Fruit fly (Drosophila melanogaster) whole organism, embryonic: ENCODE measurements around the gene Sce.

Experiments
- CG10267 ChIP-seq: fragments of 200-800 bp; sonication (Bioruptor generic); optimal IDR thresholded peaks from 2 replicates; lab custom pipeline; 2018; ENCODE audit warnings: missing biosample characterization, mild to moderate bottlenecking, missing genetic modification characterization, moderate library complexity
- CG10274 ChIP-seq: fragments of 200-800 bp; sonication (Bioruptor generic); optimal IDR thresholded peaks from 3 replicates; lab custom pipeline; 2017; ENCODE audit warnings: missing biosample characterization, mild to moderate bottlenecking, missing genetic modification characterization
- CG10979 ChIP-seq: fragments of 200-800 bp; sonication (Bioruptor generic); optimal IDR thresholded peaks from 2 replicates; lab custom pipeline; 2018; ENCODE audit warnings: missing biosample characterization, mild to moderate bottlenecking, missing genetic modification characterization, moderate library complexity
- CG11504 ChIP-seq: fragments of 200-800 bp; sonication (Bioruptor generic); optimal IDR thresholded peaks from 3 replicates; lab custom pipeline; 2019; ENCODE audit warnings: missing biosample characterization, mild to moderate bottlenecking, missing genetic modification characterization, moderate library complexity
- CG12104 ChIP-seq: fragments of 200-800 bp; sonication (Bioruptor generic); optimal IDR thresholded peaks from 3 replicates; lab custom pipeline; 2016; ENCODE audit warnings: missing biosample characterization, missing genetic modification characterization
- CG13287 ChIP-seq: fragments of 200-800 bp; sonication (Bioruptor generic); IDR thresholded peaks from 2 replicates; pipeline ENCODE4 v1.3.6; 2022; ENCODE audit warnings: missing biosample characterization, missing genetic modification characterization; ENCODE audit not compliant: partially characterized antibody
- CG14667 ChIP-seq: fragments of 200-800 bp; sonication (Bioruptor generic); IDR thresholded peaks from 2 replicates; pipeline ENCODE4 v1.3.6; 2022; ENCODE audit warnings: missing biosample characterization, missing genetic modification characterization
- CG16813 ChIP-seq: fragments of 200-800 bp; sonication (Bioruptor generic); IDR thresholded peaks from 3 replicates; pipeline ENCODE4 v1.3.6; 2022; ENCODE audit warnings: missing biosample characterization, missing genetic modification characterization; ENCODE audit not compliant: partially characterized antibody
- CG17612 ChIP-seq: fragments of 200-800 bp; sonication (Bioruptor generic); IDR thresholded peaks from 2 replicates; pipeline ENCODE4 v1.3.6; 2022; ENCODE audit warnings: missing biosample characterization, missing genetic modification characterization
- CG18476 ChIP-seq: fragments of 200-800 bp; sonication (Bioruptor generic); optimal IDR thresholded peaks from 2 replicates; lab custom pipeline; 2016; ENCODE audit warnings: missing biosample characterization, mild to moderate bottlenecking, missing genetic modification characterization
- CG18764 ChIP-seq: fragments of 200-800 bp; sonication (Bioruptor generic); optimal IDR thresholded peaks from 3 replicates; lab custom pipeline; 2016; ENCODE audit warnings: missing biosample characterization, missing genetic modification characterization
- CG2116 ChIP-seq: fragments of 200-800 bp; sonication (Bioruptor generic); optimal IDR thresholded peaks from 3 replicates; lab custom pipeline; 2018; ENCODE audit warnings: missing biosample characterization, mild to moderate bottlenecking, missing genetic modification characterization
- CG2120 ChIP-seq: fragments of 200-800 bp; sonication (Bioruptor generic); optimal IDR thresholded peaks from 3 replicates; lab custom pipeline; 2016; ENCODE audit warnings: missing biosample characterization, missing genetic modification characterization
- CG2129 ChIP-seq: fragments of 200-800 bp; sonication (Bioruptor generic); IDR thresholded peaks from 2 replicates; pipeline ENCODE4 v1.3.6; 2022; ENCODE audit warnings: missing biosample characterization, missing genetic modification characterization; ENCODE audit not compliant: partially characterized antibody
- CG30020 ChIP-seq: fragments of 200-800 bp; optimal IDR thresholded peaks from 2 replicates; lab custom pipeline; 2019; ENCODE audit warnings: missing biosample characterization, mild to moderate bottlenecking, missing genetic modification characterization, moderate library complexity
- CG30431 ChIP-seq: fragments of 200-800 bp; sonication (Bioruptor generic); optimal IDR thresholded peaks from 2 replicates; lab custom pipeline; 2017; ENCODE audit warnings: missing biosample characterization, missing genetic modification characterization
- CG3726 ChIP-seq: fragments of 200-800 bp; sonication (Bioruptor generic); IDR thresholded peaks from 3 replicates; pipeline ENCODE4, ENCODE4 v1.3.6; 2022; ENCODE audit warnings: missing biosample characterization, missing genetic modification characterization
- CG3847 ChIP-seq: fragments of 200-800 bp; sonication (Bioruptor generic); IDR thresholded peaks from 2 replicates; pipeline ENCODE4 v1.3.6; 2022; ENCODE audit warnings: missing biosample characterization, missing genetic modification characterization
- CG4360 ChIP-seq: fragments of 200-800 bp; sonication (Bioruptor generic); IDR thresholded peaks from 2 replicates; pipeline ENCODE4 v1.3.6; 2022; ENCODE audit warnings: missing biosample characterization, missing genetic modification characterization
- CG5953 ChIP-seq: fragments of 200-800 bp; sonication (Bioruptor generic); IDR thresholded peaks from 2 replicates; pipeline ENCODE4 v1.3.6; 2022; ENCODE audit warnings: missing biosample characterization, missing genetic modification characterization
- CG7357 ChIP-seq: fragments of 200-800 bp; sonication (Bioruptor generic); IDR thresholded peaks from 3 replicates; pipeline ENCODE4 v1.3.6; 2022; ENCODE audit warnings: missing biosample characterization, missing genetic modification characterization
- CG7928 ChIP-seq: fragments of 200-800 bp; sonication (Bioruptor generic); optimal IDR thresholded peaks from 2 replicates; lab custom pipeline; 2017; ENCODE audit warnings: missing biosample characterization, mild to moderate bottlenecking, missing genetic modification characterization
- CG8359 ChIP-seq: fragments of 200-800 bp; sonication (Bioruptor generic); optimal IDR thresholded peaks from 2 replicates; lab custom pipeline; 2017; ENCODE audit warnings: missing biosample characterization, mild to moderate bottlenecking, missing genetic modification characterization, borderline replicate concordance
- CG9817 ChIP-seq: fragments of 200-800 bp; sonication (Bioruptor generic); optimal IDR thresholded peaks from 2 replicates; lab custom pipeline; 2018; ENCODE audit warnings: missing biosample characterization, mild to moderate bottlenecking, missing genetic modification characterization, moderate library complexity
- CG9876 ChIP-seq: fragments of 200-800 bp; sonication (Bioruptor generic); optimal IDR thresholded peaks from 2 replicates; lab custom pipeline; 2016; ENCODE audit warnings: missing biosample characterization, missing genetic modification characterization
- CrebB ChIP-seq: fragments of 200-800 bp; sonication (Bioruptor generic); optimal IDR thresholded peaks from 3 replicates; lab custom pipeline; 2018; ENCODE audit warnings: missing biosample characterization, mild to moderate bottlenecking, missing genetic modification characterization
- Dip3 ChIP-seq: fragments of 200-800 bp; sonication (Bioruptor generic); optimal IDR thresholded peaks from 3 replicates; lab custom pipeline; 2016; ENCODE audit warnings: missing biosample characterization, missing genetic modification characterization
- Drgx ChIP-seq: fragments of 200-800 bp; sonication (Bioruptor generic); IDR thresholded peaks from 2 replicates; pipeline ENCODE4 v1.3.6; 2022; ENCODE audit warnings: missing biosample characterization, missing genetic modification characterization
- HLH3B ChIP-seq: fragments of 200-800 bp; sonication (Bioruptor generic); IDR thresholded peaks from 2 replicates; pipeline ENCODE4 v1.3.6; 2022; ENCODE audit warnings: missing biosample characterization, missing genetic modification characterization
- HLH54F ChIP-seq: fragments of 200-800 bp; sonication (Bioruptor generic); optimal IDR thresholded peaks from 3 replicates; lab custom pipeline; 2016; ENCODE audit warnings: missing biosample characterization, missing genetic modification characterization
- Mad ChIP-seq: fragments of 200-800 bp; sonication (Bioruptor generic); optimal IDR thresholded peaks from 2 replicates; lab custom pipeline; 2016; ENCODE audit warnings: missing biosample characterization, missing genetic modification characterization
- Mrtf ChIP-seq: fragments of 200-800 bp; sonication (Bioruptor generic); IDR thresholded peaks from 3 replicates; pipeline ENCODE4 v1.3.6; 2022; ENCODE audit warnings: missing biosample characterization, missing genetic modification characterization
- NfI ChIP-seq: fragments of 200-800 bp; sonication (Bioruptor generic); optimal IDR thresholded peaks from 3 replicates; lab custom pipeline; 2018; ENCODE audit warnings: missing biosample characterization, mild to moderate bottlenecking, missing genetic modification characterization, moderate library complexity
- Sin3A ChIP-seq: fragments of >200 bp; optimal IDR thresholded peaks from 2 replicates; lab custom pipeline; 2018
- cato ChIP-seq: fragments of 200-800 bp; sonication (Bioruptor generic); optimal IDR thresholded peaks from 2 replicates; lab custom pipeline; 2016; ENCODE audit warnings: missing biosample characterization, missing genetic modification characterization, borderline replicate concordance
- chinmo ChIP-seq: fragments of 200-800 bp; sonication (Bioruptor generic); IDR thresholded peaks from 4 replicates; pipeline ENCODE4 v1.3.6; 2022; ENCODE audit warnings: missing biosample characterization, missing genetic modification characterization; ENCODE audit not compliant: partially characterized antibody
- chn ChIP-seq: fragments of 200-800 bp; sonication (Bioruptor generic); optimal IDR thresholded peaks from 2 replicates; lab custom pipeline; 2016; ENCODE audit warnings: missing biosample characterization, missing genetic modification characterization
- en ChIP-seq: fragments of 200-800 bp; sonication (Bioruptor generic); optimal IDR thresholded peaks from 2 replicates; lab custom pipeline; 2016; ENCODE audit warnings: missing biosample characterization, missing genetic modification characterization
- ftz-f1 ChIP-seq: fragments of 200-800 bp; sonication (Bioruptor generic); optimal IDR thresholded peaks from 2 replicates; lab custom pipeline; 2016; ENCODE audit warnings: missing biosample characterization, missing genetic modification characterization
- grn ChIP-seq: fragments of 200-800 bp; sonication (Bioruptor generic); optimal IDR thresholded peaks from 3 replicates; lab custom pipeline; 2017; ENCODE audit warnings: missing biosample characterization, missing genetic modification characterization
- hth ChIP-seq: fragments of >200 bp; optimal IDR thresholded peaks from 2 replicates; lab custom pipeline; 2017; ENCODE audit warnings: inconsistent platforms
- insv ChIP-seq, 2 experiments: fragments of 200-800 bp; sonication (Bioruptor generic); optimal IDR thresholded peaks; 3 replicates each; lab custom pipeline; 2016 to 2018; ENCODE audit warnings: missing biosample characterization in 2 of 2, missing genetic modification characterization in 2 of 2
- p53 ChIP-seq: fragments of 200-800 bp; sonication (Bioruptor generic); optimal IDR thresholded peaks from 2 replicates; lab custom pipeline; 2016; ENCODE audit warnings: missing biosample characterization, missing genetic modification characterization
- pb ChIP-seq: fragments of 200-800 bp; sonication (Bioruptor generic); optimal IDR thresholded peaks from 3 replicates; lab custom pipeline; 2016; ENCODE audit warnings: missing biosample characterization, missing genetic modification characterization
- pnt ChIP-seq: fragments of 200-800 bp; sonication (Bioruptor generic); optimal IDR thresholded peaks from 3 replicates; lab custom pipeline; 2016; ENCODE audit warnings: missing biosample characterization, missing genetic modification characterization
- pzg ChIP-seq: fragments of 200-800 bp; sonication (Bioruptor generic); optimal IDR thresholded peaks from 3 replicates; lab custom pipeline; 2018; ENCODE audit warnings: missing biosample characterization, mild to moderate bottlenecking, missing genetic modification characterization, moderate library complexity
- repo ChIP-seq: fragments of 200-800 bp; sonication (Bioruptor generic); optimal IDR thresholded peaks from 2 replicates; lab custom pipeline; 2016; ENCODE audit warnings: missing biosample characterization, missing genetic modification characterization
- sisA ChIP-seq: fragments of 200-800 bp; sonication (Bioruptor generic); IDR thresholded peaks from 2 replicates; pipeline ENCODE4 v1.3.6; 2022; ENCODE audit warnings: missing biosample characterization, missing genetic modification characterization
- sqz ChIP-seq: fragments of 200-800 bp; sonication (Bioruptor generic); optimal IDR thresholded peaks from 3 replicates; lab custom pipeline; 2018; ENCODE audit warnings: missing biosample characterization, mild to moderate bottlenecking, missing genetic modification characterization
- wek ChIP-seq: fragments of 200-800 bp; sonication (Bioruptor generic); optimal IDR thresholded peaks from 3 replicates; lab custom pipeline; 2018; ENCODE audit warnings: missing biosample characterization, mild to moderate bottlenecking, missing genetic modification characterization, moderate library complexity

The Sce gene

dm6 chr3R:27706581-27707181 lies 24.9 kb upstream of the Sce start, which contains the start of the genes CROT and CG12877 (continued):
- TF ChIP-seq CG10267 (peak; percentile 67), CG7928 (peak; percentile 16), CG16813 (peak; percentile 31; the same call in 1 of the 3 replicates), p53 (no peak), CG11504 (peak; percentile 83), hth (lab: Kevin White, UChicago) (no peak), CG10979 (tag; lab: Kevin White, UChicago) (peak; percentile 62), grn (no peak), CG3847 (GFP tag; lab: Robert Waterston, UW) (peak; percentile 86), CG18764 (GFP tag; lab: Kevin White, UChicago) (peak; percentile 58), CG9876 (no peak), CG2120 (peak; percentile 74), pzg (GFP tag; lab: Kevin White, UChicago) (peak; percentile 47), NfI (GFP tag; lab: Kevin White, UChicago) (peak; percentile 79), repo (no peak), Mrtf (GFP tag; lab: Robert Waterston, UW) (peak; percentile 59; the same call in 2 of the 3 replicates), HLH54F (GFP tag; lab: Kevin White, UChicago) (peak; percentile 71), CG7357 (peak; percentile 57), CG14667 (GFP tag; lab: Robert Waterston, UW) (peak; percentile 36; the same call in 1 of the 2 replicates), CG13287 (GFP tag; lab: Robert Waterston, UW) (peak; percentile 20; the same call in 1 of the 2 replicates), CG3726 (GFP tag; lab: Robert Waterston, UW) (peak; percentile 23; the same call in 1 of the 3 replicates), CG30431 (GFP tag; lab: Kevin White, UChicago) (peak; percentile 79), CG17612 (GFP tag; lab: Robert Waterston, UW) (no peak), Sin3A (lab: Kevin White, UChicago) (peak; percentile 26), HLH3B (peak; percentile 63; the same call in 1 of the 2 replicates), CG10274 (GFP tag; lab: Kevin White, UChicago) (peak; percentile 49), pnt (GFP tag; lab: Kevin White, UChicago) (peak; percentile 5), insv (GFP tag; optimal IDR thresholded peaks at IDR 0.05; lab: Kevin White, UChicago) (peak in 1 of 2 experiments; percentile 74), CG4360 (no peak), pb (GFP tag; lab: Kevin White, UChicago) (no peak), sqz (GFP tag; lab: Kevin White, UChicago) (no peak), CG18476 (peak; percentile 52), CG5953 (GFP tag; lab: Robert Waterston, UW) (peak; percentile 44), ftz-f1 (GFP tag; lab: Kevin White, UChicago) (no peak), CG2129 (GFP tag; lab: Robert Waterston, UW) (no peak), CG9817 (tag; lab: Kevin White, UChicago) (peak; percentile 87), chinmo (GFP tag; lab: Robert Waterston, UW) (no peak), en (GFP tag; lab: Kevin White, UChicago) (no peak), Drgx (GFP tag; lab: Robert Waterston, UW) (no peak), cato (GFP tag; lab: Kevin White, UChicago) (peak; percentile 82), CG2116 (peak; percentile 90), CG12104 (GFP tag; lab: Kevin White, UChicago) (peak; percentile 71), CG8359 (GFP tag; lab: Kevin White, UChicago) (peak; percentile 40), Mad (GFP tag; lab: Kevin White, UChicago) (peak; percentile 55), CrebB (tag; lab: Kevin White, UChicago) (no peak), sisA (peak; percentile 72), CG30020 (tag; lab: Kevin White, UChicago) (peak; percentile 75), Dip3 (GFP tag; lab: Kevin White, UChicago) (peak; percentile 56), chn (GFP tag; lab: Kevin White, UChicago) (peak; percentile 67), wek (peak; percentile 2)
